Worm (Caenorhabditis elegans): ENCODE measurements around the gene srlf-9.

srlf-9 gene

DNA sequence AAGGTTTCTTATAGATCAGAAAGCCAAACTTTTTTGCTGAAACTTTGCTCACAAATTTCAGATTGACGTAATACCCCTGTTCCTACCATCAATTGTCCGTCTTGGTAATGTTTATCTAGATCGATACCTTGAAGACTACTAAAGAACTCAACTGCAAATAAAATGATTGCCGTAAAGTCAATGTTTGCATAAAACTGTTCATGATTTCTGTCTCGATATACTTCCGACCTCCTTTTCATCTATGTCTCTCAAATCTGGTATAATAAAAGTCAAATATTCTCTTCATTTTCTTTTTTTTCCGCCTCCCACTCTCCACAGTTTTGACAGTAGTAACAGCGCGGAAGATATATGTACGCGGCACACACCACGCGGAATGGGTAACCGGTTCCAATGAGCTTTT, 3.9 kb upstream of the srlf-9 start, which contains the start of gene nas-1:
nas-1 (plus strand) TSS at position 301 of the 400 bp plus-strand sequence.
- TF ChIP-seq hnd-1 (tag; optimal IDR thresholded peaks at IDR 0.05) (no peak), flt-1 (GFP tag; IDR thresholded peaks at IDR 0.05) (no peak), ceh-36 (tag; optimal IDR thresholded peaks at IDR 0.05) (no peak), ama-1 (optimal IDR thresholded peaks at IDR 0.05) (no peak), aly-1 (tag; optimal IDR thresholded peaks at IDR 0.05) (no peak), scrt-1 (GFP tag; IDR thresholded peaks at IDR 0.05) (no peak), hmg-4 (GFP tag; optimal IDR thresholded peaks at IDR 0.05) (no peak), ceh-13 (GFP tag; optimal IDR thresholded peaks at IDR 0.05) (no peak), B0310.2 (tag; optimal IDR thresholded peaks at IDR 0.05) (no peak), pes-1 (GFP tag; IDR thresholded peaks at IDR 0.05) (no peak), tbx-37 (GFP tag; conservative IDR thresholded peaks at IDR 0.05) (no peak)

ce11 chrIII:13404418-13404817, 2.8 kb upstream of the srlf-9 start, which contains the start of gene ttr-52:
TSS of gene ttr-52 (plus strand) at chrIII:13404718.
- TF ChIP-seq F13C5.2 (tag; optimal IDR thresholded peaks at IDR 0.05): no peak
- TF ChIP-seq tra-4 (tag; optimal IDR thresholded peaks at IDR 0.05): no peak
- no peak for TF ChIP-seq hmbx-1 (tag; optimal IDR thresholded peaks at IDR 0.05)
- no peak for TF ChIP-seq B0310.2 (tag; optimal IDR thresholded peaks at IDR 0.05)
- TF ChIP-seq tbx-37 (GFP tag; conservative IDR thresholded peaks at IDR 0.05): no peak
- TF ChIP-seq hmg-4 (GFP tag; optimal IDR thresholded peaks at IDR 0.05): no peak
- no peak for TF ChIP-seq hnd-1 (tag; optimal IDR thresholded peaks at IDR 0.05)
- TF ChIP-seq ceh-13 (GFP tag; optimal IDR thresholded peaks at IDR 0.05): no peak

ce11 chrIII:13402934-13403333, 1.4 kb upstream of the srlf-9 start, which contains the start of gene mig-18:
TSS of gene mig-18 (plus strand) at chrIII:13403234.
- TF ChIP-seq ama-1 (optimal IDR thresholded peaks at IDR 0.05) (no peak), hnd-1 (tag; optimal IDR thresholded peaks at IDR 0.05) (no peak), hmbx-1 (tag; optimal IDR thresholded peaks at IDR 0.05) (no peak), flt-1 (GFP tag; IDR thresholded peaks at IDR 0.05) (no peak), ceh-36 (tag; optimal IDR thresholded peaks at IDR 0.05) (no peak), tra-4 (tag; optimal IDR thresholded peaks at IDR 0.05) (no peak), tbx-37 (GFP tag; conservative IDR thresholded peaks at IDR 0.05) (no peak)

DNA sequence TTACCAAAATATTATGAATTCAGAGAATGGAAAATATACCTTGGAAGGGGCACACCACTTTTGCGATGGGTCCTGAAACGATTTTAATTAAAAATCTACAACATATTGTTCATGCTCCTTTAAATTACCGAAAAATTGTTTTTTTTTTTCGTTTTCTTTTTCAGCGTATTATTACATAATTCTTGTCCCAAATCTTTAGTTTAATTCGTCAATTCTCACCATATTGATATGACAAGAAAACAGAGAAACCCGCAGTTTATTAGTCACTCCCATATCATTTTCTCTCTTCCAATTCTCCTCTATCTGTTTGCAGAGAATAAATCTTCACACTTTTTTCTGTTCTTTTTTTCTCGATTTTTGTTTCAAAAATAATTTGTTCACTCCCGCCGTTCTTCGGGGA, 6.3 kb downstream of the srlf-9 start, which contains the start of gene F11F1.1:
F11F1.1 (plus strand) TSS at position 301 of the 400 bp plus-strand sequence.
- no peak for TF ChIP-seq pes-1 (GFP tag; IDR thresholded peaks at IDR 0.05)
- TF ChIP-seq hmbx-1 (tag; optimal IDR thresholded peaks at IDR 0.05): no peak
- no peak for TF ChIP-seq scrt-1 (GFP tag; IDR thresholded peaks at IDR 0.05)
- no peak for TF ChIP-seq ama-1 (optimal IDR thresholded peaks at IDR 0.05)
- TF ChIP-seq tra-4 (tag; optimal IDR thresholded peaks at IDR 0.05): no peak

ce11 chrIII:13393647-13394046, 7.9 kb downstream of the srlf-9 start, which contains the start of gene qdpr-1:
TSS of gene qdpr-1 (plus strand) at chrIII:13393910.
- TF ChIP-seq ceh-36 (tag; optimal IDR thresholded peaks at IDR 0.05) (no peak), ceh-13 (GFP tag; optimal IDR thresholded peaks at IDR 0.05) (no peak), scrt-1 (GFP tag; IDR thresholded peaks at IDR 0.05) (no peak), aly-1 (tag; optimal IDR thresholded peaks at IDR 0.05) (no peak), hnd-1 (tag; optimal IDR thresholded peaks at IDR 0.05) (no peak), F13C5.2 (tag; optimal IDR thresholded peaks at IDR 0.05) (no peak), tbx-11 (GFP tag; IDR thresholded peaks at IDR 0.05) (no peak), pes-1 (GFP tag; IDR thresholded peaks at IDR 0.05) (no peak), ets-7 (tag; optimal IDR thresholded peaks at IDR 0.05) (no peak), ama-1 (optimal IDR thresholded peaks at IDR 0.05) (no peak), tbx-37 (GFP tag; conservative IDR thresholded peaks at IDR 0.05) (no peak), sea-1 (GFP tag; conservative IDR thresholded peaks at IDR 0.05) (no peak)

DNA sequence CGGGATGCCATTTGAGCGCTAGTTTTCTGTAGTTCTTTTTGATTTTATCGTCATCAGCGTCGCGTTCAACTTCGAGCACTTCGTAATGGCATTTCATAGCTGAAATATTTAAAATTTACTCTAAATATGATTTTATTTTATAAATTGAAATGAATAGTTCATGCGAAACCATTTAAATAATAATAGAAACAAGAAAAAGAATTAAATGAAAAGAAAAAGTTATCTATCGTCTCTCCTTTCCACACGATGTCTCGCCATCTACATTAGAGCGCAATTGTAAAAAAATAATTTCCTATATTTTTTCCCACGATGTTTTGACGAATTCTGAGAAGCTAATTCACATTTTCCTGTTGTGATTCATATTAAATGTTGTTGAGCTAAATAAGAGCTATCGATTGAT, 8.3 kb downstream of the srlf-9 start, which contains the start of gene dnj-17:
dnj-17 (minus strand) TSS at position 101 of the 400 bp plus-strand sequence.
- TF ChIP-seq F13C5.2 (tag; optimal IDR thresholded peaks at IDR 0.05) (no peak), hnd-1 (tag; optimal IDR thresholded peaks at IDR 0.05) (no peak), tbx-37 (GFP tag; conservative IDR thresholded peaks at IDR 0.05) (no peak), B0310.2 (tag; optimal IDR thresholded peaks at IDR 0.05) (no peak), ceh-13 (GFP tag; optimal IDR thresholded peaks at IDR 0.05) (no peak), aly-1 (tag; optimal IDR thresholded peaks at IDR 0.05) (no peak), hmg-4 (GFP tag; optimal IDR thresholded peaks at IDR 0.05) (no peak), ama-1 (optimal IDR thresholded peaks at IDR 0.05) (no peak)

DNA sequence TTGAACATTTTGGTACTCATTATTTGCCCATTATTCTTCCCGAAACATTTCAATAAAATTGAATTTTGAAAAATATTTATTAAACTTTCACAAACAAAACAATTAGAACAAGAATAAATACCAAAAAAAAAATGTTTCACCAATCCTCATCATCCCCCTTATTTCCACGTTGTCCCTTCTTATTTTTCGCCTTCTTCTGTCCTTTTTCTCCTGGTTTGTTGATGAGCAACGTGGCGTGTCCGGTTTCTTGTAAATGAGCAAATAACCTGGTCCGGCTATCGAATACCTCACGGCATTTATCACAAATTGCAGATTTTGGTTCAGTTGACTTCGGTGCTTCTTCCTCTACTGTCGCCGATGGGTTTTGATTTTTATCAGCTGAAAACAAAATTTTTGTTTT, 10.8 kb downstream of the srlf-9 start:
- TF ChIP-seq aly-1 (tag; optimal IDR thresholded peaks at IDR 0.05) (no peak), sea-1 (GFP tag; conservative IDR thresholded peaks at IDR 0.05) (no peak), tra-4 (tag; optimal IDR thresholded peaks at IDR 0.05) (no peak), tbx-11 (GFP tag; IDR thresholded peaks at IDR 0.05) (no peak), hmg-4 (GFP tag; optimal IDR thresholded peaks at IDR 0.05) (no peak), scrt-1 (GFP tag; IDR thresholded peaks at IDR 0.05) (no peak), hmbx-1 (tag; optimal IDR thresholded peaks at IDR 0.05) (no peak), hnd-1 (tag; optimal IDR thresholded peaks at IDR 0.05) (no peak), B0310.2 (tag; optimal IDR thresholded peaks at IDR 0.05) (no peak), ets-7 (tag; optimal IDR thresholded peaks at IDR 0.05) (no peak), ceh-13 (GFP tag; optimal IDR thresholded peaks at IDR 0.05) (no peak), pes-1 (GFP tag; IDR thresholded peaks at IDR 0.05) (no peak), flt-1 (GFP tag; IDR thresholded peaks at IDR 0.05) (no peak), ceh-36 (tag; optimal IDR thresholded peaks at IDR 0.05) (no peak), ama-1 (optimal IDR thresholded peaks at IDR 0.05) (no peak), F13C5.2 (tag; optimal IDR thresholded peaks at IDR 0.05) (no peak), tbx-37 (GFP tag; conservative IDR thresholded peaks at IDR 0.05) (no peak)

DNA sequence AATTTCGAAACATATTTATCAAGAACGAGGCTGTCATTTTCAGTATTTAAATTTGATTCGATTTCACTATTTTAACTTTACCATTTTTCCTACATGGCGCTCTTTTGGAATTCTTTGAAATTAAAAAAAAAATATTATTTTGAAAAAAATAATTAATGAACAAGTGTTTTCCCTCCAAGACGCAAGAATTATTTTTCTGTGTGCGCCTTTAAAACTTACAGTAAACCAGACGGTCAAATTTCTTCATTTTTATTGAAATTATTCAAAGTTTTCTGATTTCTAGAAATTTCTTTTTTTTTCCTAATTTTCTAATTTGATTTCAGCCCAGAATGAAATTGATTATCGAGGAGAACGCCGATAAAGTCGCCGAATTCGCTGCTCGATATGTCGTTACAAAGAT, 12.5 kb downstream of the srlf-9 start, which contains the start of gene T03F6.3:
T03F6.3 (plus strand) TSS at position 318 of the 400 bp plus-strand sequence.
- no peak for TF ChIP-seq hmbx-1 (tag; optimal IDR thresholded peaks at IDR 0.05)
- no peak for TF ChIP-seq ama-1 (optimal IDR thresholded peaks at IDR 0.05)
- TF ChIP-seq pes-1 (GFP tag; IDR thresholded peaks at IDR 0.05): no peak
- TF ChIP-seq aly-1 (tag; optimal IDR thresholded peaks at IDR 0.05): no peak
- TF ChIP-seq hnd-1 (tag; optimal IDR thresholded peaks at IDR 0.05): no peak
- no peak for TF ChIP-seq ceh-36 (tag; optimal IDR thresholded peaks at IDR 0.05)
- TF ChIP-seq scrt-1 (GFP tag; IDR thresholded peaks at IDR 0.05): no peak
- no peak for TF ChIP-seq tbx-37 (GFP tag; conservative IDR thresholded peaks at IDR 0.05)
- TF ChIP-seq hmg-4 (GFP tag; optimal IDR thresholded peaks at IDR 0.05): no peak
- no peak for TF ChIP-seq B0310.2 (tag; optimal IDR thresholded peaks at IDR 0.05)
- no peak for TF ChIP-seq F13C5.2 (tag; optimal IDR thresholded peaks at IDR 0.05)
- TF ChIP-seq tbx-11 (GFP tag; IDR thresholded peaks at IDR 0.05): no peak
- TF ChIP-seq ets-7 (tag; optimal IDR thresholded peaks at IDR 0.05): no peak
- no peak for TF ChIP-seq tra-4 (tag; optimal IDR thresholded peaks at IDR 0.05)
- TF ChIP-seq ceh-13 (GFP tag; optimal IDR thresholded peaks at IDR 0.05): no peak

Measured in whole organism, early embryonic.